Worm (Caenorhabditis elegans): ENCODE results near the gene str-222.

DNA sequence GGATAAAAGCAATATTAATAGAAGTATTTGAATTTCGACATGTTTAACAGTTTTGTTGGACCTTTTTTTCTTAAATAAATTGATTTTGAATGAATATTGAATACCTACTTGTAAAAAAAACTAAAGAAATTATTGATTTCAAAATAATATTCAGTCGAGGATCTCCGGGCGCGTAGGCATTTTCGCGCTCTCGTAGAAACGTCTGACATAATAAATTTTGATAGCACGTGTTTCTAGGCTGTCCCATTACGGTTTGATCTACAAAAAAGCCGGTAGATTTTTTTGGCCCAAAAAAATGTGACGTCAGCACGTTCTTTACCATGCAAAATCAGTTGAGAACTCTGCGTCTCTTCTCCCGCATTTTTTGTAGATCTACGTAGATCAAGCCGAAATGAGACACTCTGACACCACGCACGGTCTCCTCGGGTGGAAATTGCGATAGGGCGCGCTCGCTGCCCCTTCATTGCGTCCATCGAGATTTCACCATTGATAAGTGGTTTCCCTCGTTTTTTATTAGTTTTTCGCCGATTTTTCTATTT lies 41.3 kb upstream of the str-222 start:
- no peak for TF ChIP-seq lin-39 (tag; optimal IDR thresholded peaks at IDR 0.05)
- TF ChIP-seq ztf-11 (tag; optimal IDR thresholded peaks at IDR 0.05): no peak
- no peak for TF ChIP-seq ces-1 (GFP tag; optimal IDR thresholded peaks at IDR 0.05)
- TF ChIP-seq dpl-1 (GFP tag; optimal IDR thresholded peaks at IDR 0.05): no peak
- no peak for TF ChIP-seq zag-1 (tag; optimal IDR thresholded peaks at IDR 0.05)
- TF ChIP-seq ama-1 (optimal IDR thresholded peaks at IDR 0.05): no peak
- no peak for TF ChIP-seq lin-15B (tag; optimal IDR thresholded peaks at IDR 0.05)
- no peak for TF ChIP-seq nhr-77 (tag; optimal IDR thresholded peaks at IDR 0.05)
- TF ChIP-seq lsy-2 (tag; optimal IDR thresholded peaks at IDR 0.05): no peak
- TF ChIP-seq lir-3 (tag; optimal IDR thresholded peaks at IDR 0.05; ENCODE audit: poor library complexity): no peak
- TF ChIP-seq blmp-1 (tag; optimal IDR thresholded peaks at IDR 0.05): no peak
- TF ChIP-seq fos-1 (tag; optimal IDR thresholded peaks at IDR 0.05): no peak

Data from whole organism, L1 larva.